Worm (Caenorhabditis elegans) whole organism, L4/young adult: ENCODE measurements around the gene ivph-3.

Experiments used
- W03F9.2 ChIP-seq: fragments of 150-350 bp; optimal IDR thresholded peaks from 2 replicates; lab custom pipeline; 2014; ENCODE audit warnings: missing biosample characterization, missing genetic modification characterization
- dao-5 ChIP-seq: sonication (generic microtip); optimal IDR thresholded peaks from 2 replicates; lab custom pipeline; 2016; ENCODE audit warnings: missing genotype, missing genetic modification characterization, moderate library complexity, missing compliant biosample characterization
- him-1 ChIP-seq: sonication (generic microtip); optimal IDR thresholded peaks from 2 replicates; lab custom pipeline; 2016; ENCODE audit warnings: missing genotype, missing genetic modification reagents, missing genetic modification characterization, missing compliant biosample characterization

The ivph-3 gene

ce11 chrIV:3038740-3039139 lies 14.8 kb upstream of the ivph-3 start:
- TF ChIP-seq dao-5 (tag; lab: Kevin White, UChicago), result no peak
- no peak for TF ChIP-seq him-1 (tag; lab: Kevin White, UChicago)
- TF ChIP-seq W03F9.2 (tag; lab: Kevin White, UChicago), result no peak

DNA sequence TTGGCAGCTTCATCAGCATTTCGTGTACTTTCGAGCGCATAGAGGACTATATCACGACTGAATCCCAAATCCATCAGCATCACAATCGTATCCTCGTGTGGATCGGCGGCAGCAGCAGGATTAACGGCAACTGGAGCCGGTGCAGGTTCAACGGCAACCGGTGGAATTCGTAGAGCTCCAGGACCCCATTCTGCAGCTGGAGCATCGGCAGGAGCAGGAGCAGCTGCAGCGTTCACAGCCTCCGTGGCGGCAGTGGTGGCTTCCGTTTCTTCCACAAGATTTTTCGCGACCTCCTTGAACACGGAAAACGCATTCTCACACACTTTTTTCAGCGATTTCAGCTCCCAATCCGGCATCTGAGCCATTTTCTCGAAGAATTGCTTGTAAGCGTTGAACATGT lies 9.4 kb upstream of the ivph-3 start:
- TF ChIP-seq dao-5 (tag; lab: Kevin White, UChicago) (no peak), W03F9.2 (tag; lab: Kevin White, UChicago) (no peak), him-1 (tag; lab: Kevin White, UChicago) (no peak)

DNA sequence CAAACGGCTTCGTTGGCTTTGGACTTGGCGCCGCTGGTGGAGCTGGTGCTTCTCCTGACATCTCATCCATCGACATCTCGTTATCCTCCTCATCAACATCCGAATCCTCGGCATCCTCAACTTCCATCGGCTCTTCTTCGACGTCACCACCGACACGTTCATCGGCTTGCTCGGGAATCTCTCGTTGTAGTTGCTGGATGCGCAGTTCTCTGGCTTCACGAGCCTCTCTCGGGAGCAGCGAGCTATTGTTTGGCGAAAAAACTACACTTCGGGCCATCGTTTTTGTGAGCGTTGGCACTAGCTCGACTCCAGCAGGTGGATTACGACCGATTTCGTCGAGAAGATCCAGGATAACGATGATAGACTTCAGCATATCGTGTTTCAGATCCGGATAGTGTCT lies 7.5 kb upstream of the ivph-3 start:
- TF ChIP-seq dao-5 (tag; lab: Kevin White, UChicago) (no peak), him-1 (tag; lab: Kevin White, UChicago) (no peak), W03F9.2 (tag; lab: Kevin White, UChicago) (no peak)

DNA sequence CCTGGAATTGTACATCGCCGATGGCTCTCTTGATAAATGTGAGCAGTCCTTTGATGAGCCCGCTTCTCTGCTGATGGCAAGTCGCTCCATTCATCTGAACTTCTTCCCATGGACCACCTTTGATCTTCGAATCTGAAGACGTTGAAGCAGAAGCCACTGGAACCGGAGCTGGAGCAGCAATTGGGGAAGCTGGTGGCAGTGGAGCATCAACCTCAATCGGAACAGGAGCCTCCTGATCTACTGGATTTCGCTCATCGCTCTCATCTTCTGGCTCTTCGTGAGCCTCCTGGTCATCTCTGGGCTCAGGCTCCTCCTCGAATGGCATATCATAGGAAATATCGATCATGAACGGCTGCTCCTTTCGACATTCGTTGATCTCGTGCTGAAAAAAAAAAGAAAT lies 6.6 kb upstream of the ivph-3 start:
- TF ChIP-seq dao-5 (tag; lab: Kevin White, UChicago) (no peak), W03F9.2 (tag; lab: Kevin White, UChicago) (no peak), him-1 (tag; lab: Kevin White, UChicago) (no peak)

DNA sequence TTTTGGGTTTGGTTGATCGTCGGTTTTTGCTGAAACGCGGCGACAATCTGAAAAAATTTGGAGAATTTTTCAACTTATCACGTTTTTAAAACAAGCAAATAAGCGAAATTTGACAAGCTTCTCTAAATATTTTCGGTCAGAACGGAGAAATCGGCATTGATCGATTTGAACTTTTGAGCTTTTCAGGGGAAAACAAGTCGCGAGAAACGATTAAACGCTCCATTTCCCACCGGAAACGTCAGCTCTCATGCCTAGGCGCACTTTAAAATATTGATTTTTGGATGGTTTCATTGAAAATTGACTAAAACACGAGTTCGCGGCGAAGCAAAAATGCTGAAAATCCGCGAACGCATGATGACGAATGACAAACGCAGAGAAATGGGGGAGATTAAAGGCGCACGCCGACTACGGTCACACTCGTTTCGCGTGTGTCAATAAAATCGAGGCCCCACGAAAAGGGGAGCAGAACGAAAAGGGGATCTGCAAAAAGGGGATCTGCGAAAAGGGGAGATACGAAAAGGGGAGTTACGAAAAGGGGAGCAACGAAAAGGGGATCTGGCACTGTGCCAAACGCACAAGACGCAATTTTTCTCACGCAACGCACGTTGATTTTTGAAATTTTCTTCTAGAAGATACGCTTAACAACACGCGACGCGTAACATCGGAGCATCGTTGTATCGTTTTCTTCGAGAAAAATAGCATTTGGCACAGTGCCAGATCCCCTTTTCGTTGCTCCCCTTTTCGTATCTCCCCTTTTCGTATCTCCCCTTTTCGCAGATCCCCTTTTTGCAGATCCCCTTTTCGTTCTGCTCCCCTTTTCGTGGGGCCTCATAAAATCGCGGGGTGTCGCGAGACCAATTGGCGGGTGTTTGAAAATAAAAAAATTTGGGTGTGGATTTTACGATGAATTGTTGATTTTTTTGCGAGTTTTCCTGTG lies 3.2 kb upstream of the ivph-3 start, which contains the start of gene eel-1:
eel-1 (minus strand) TSS at position 51 of the 937 bp plus-strand sequence.
- peak; percentile 85 for TF ChIP-seq him-1 (tag; lab: Kevin White, UChicago)
- TF ChIP-seq W03F9.2 (tag; lab: Kevin White, UChicago), result peak; percentile 72
- peak; percentile 3 for TF ChIP-seq dao-5 (tag; lab: Kevin White, UChicago)

- TF ChIP-seq him-1 (tag; lab: Kevin White, UChicago), result no peak
Observed at ce11 chrIV:3055320-3055719, 1.8 kb downstream of the ivph-3 start.

- no peak for TF ChIP-seq dao-5 (tag; lab: Kevin White, UChicago)
- no peak for TF ChIP-seq him-1 (tag; lab: Kevin White, UChicago)
- no peak for TF ChIP-seq W03F9.2 (tag; lab: Kevin White, UChicago)
Observed at ce11 chrIV:3055848-3056247, 2.3 kb downstream of the ivph-3 start.

DNA sequence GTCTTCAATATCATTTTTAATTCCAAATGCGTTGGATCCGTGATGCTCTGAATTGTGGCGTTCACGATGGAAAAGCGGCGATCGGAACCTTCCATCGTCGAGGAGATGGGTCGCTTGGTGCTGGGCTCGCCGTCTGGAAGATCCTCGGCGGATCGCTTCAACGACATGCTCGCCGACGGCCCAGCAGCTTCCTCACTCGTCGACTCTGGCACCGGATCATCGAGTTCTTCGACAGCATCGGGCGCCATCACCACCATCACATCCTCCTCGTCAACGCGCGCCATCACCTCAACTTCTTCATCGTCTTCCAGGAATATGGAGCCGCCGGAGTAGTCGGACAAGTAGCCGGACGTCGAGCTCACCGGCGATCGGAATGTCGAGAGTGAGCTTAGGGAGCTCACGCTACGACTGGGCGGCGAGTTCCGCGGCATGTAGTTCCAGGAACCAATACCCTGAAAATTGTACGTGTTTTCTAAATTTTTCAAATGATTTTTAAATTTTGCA lies 9.5 kb downstream of the ivph-3 start, which contains the start of gene Y67D8C.6:
Y67D8C.6 (minus strand) TSS at position 454 of the 504 bp plus-strand sequence.
- TF ChIP-seq W03F9.2 (tag; lab: Kevin White, UChicago), result no peak
- TF ChIP-seq dao-5 (tag; lab: Kevin White, UChicago), result no peak
- TF ChIP-seq him-1 (tag; lab: Kevin White, UChicago), result no peak

DNA sequence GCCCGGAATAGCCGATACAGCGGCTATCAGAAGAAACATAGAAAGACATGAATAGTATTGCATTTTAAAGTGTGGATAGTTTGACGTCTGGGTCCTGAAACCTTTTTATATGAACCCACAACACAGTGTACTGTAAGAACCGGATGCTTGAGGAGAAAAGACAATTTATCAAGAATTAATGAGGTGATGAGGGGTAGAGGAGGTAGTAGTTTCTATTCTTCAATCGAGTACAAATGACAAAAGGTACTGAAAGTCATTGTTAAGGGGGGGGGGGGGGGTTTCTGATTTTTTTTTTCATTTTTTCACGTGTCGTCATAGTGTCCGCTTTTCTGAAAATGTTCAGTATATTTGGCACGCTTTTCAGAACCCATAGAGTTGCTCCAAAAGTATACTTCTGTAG lies 13.3 kb downstream of the ivph-3 start, which contains the start of gene Y67D8C.7:
Y67D8C.7 (minus strand) TSS at position 101 of the 400 bp plus-strand sequence.
- TF ChIP-seq him-1 (tag; lab: Kevin White, UChicago), result no peak
- no peak for TF ChIP-seq dao-5 (tag; lab: Kevin White, UChicago)
- TF ChIP-seq W03F9.2 (tag; lab: Kevin White, UChicago), result no peak

ce11 chrIV:3069619-3070260 lies 16.2 kb downstream of the ivph-3 start, which contains the start of gene cpg-9:
TSS of gene cpg-9 (minus strand) at chrIV:3070210.
- TF ChIP-seq him-1 (tag; lab: Kevin White, UChicago), result no peak
- no peak for TF ChIP-seq dao-5 (tag; lab: Kevin White, UChicago)
- TF ChIP-seq W03F9.2 (tag; lab: Kevin White, UChicago), result no peak

DNA sequence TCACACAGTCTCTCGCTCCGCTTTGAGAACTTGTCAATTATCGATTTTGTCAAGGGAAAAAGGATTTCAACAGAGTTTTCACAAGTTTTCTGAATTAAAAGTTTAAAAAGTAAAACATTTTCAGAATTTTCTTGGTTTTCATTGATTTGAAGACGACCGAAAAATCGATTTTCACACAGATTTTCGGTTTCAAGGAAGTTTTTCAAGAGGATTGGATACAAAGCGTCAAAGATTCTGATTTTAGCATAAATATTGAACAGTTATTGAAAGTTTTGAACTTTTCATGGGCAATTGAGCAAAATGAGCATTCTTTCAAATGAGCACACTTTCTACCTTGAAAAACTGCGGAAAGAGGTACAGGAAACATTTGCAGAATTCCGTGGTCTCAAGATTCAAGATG lies 18.5 kb downstream of the ivph-3 start, which contains the start of gene Y67D8C.2:
Y67D8C.2 (plus strand) TSS at position 301 of the 400 bp plus-strand sequence.
- TF ChIP-seq W03F9.2 (tag; lab: Kevin White, UChicago), result no peak
- TF ChIP-seq dao-5 (tag; lab: Kevin White, UChicago), result no peak
- TF ChIP-seq him-1 (tag; lab: Kevin White, UChicago), result no peak

- TF ChIP-seq dao-5 (tag; lab: Kevin White, UChicago), result no peak
- no peak for TF ChIP-seq him-1 (tag; lab: Kevin White, UChicago)
- TF ChIP-seq W03F9.2 (tag; lab: Kevin White, UChicago), result no peak
Observed at ce11 chrIV:3076207-3076606, 22.7 kb downstream of the ivph-3 start, which contains the start of gene Y67D8C.22. TSS of gene Y67D8C.22 (minus strand) at chrIV:3076307.

DNA sequence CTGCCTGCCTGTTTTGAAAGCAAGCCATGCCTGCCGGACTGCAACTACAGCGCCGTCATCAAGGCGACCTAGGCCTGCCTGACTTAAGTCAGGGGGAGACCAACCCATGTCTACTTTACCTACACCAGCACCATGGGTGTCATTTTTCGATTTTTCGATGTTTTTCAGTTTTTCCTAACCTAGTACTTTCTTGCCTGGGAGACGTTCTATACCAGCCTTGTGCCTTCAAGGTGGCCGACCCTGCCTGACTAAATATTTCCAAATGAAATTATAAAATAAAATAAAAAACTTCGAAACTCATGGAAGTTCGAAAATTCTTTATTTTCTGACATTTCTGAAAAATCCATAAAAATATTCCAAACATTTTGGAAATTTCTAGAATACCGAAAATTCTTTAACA lies 23.3 kb downstream of the ivph-3 start:
- TF ChIP-seq W03F9.2 (tag; lab: Kevin White, UChicago) (no peak), dao-5 (tag; lab: Kevin White, UChicago) (no peak), him-1 (tag; lab: Kevin White, UChicago) (no peak)
